Fruit fly (Drosophila melanogaster): ENCODE measurements around the gene CG31517.

CG31517 gene

dm6 chr3R:13939353-13940049, 8.7 kb upstream of the CG31517 start:
- TF ChIP-seq pdm3 (GFP tag; optimal IDR thresholded peaks at IDR 0.05) (no peak), acj6 (GFP tag; optimal IDR thresholded peaks at IDR 0.05) (peak; percentile 39), OdsH (GFP tag; optimal IDR thresholded peaks at IDR 0.05) (no peak), Hr38 (GFP tag; optimal IDR thresholded peaks at IDR 0.05) (no peak), CG8319 (GFP tag; optimal IDR thresholded peaks at IDR 0.05) (no peak), CG8632 (GFP tag; optimal IDR thresholded peaks at IDR 0.05) (peak; percentile 29), fd59A (GFP tag; optimal IDR thresholded peaks at IDR 0.05) (no peak), salr (GFP tag; optimal IDR thresholded peaks at IDR 0.05) (peak in 1 of 2 experiments; percentile 16), CG10631 (GFP tag; optimal IDR thresholded peaks at IDR 0.05) (peak; percentile 46), Sox14 (GFP tag; optimal IDR thresholded peaks at IDR 0.05) (no peak), ss (GFP tag; optimal IDR thresholded peaks at IDR 0.05) (no peak), Hr39 (GFP tag; optimal IDR thresholded peaks at IDR 0.05) (no peak), CG11902 (GFP tag; optimal IDR thresholded peaks at IDR 0.05) (no peak), CG31627 (GFP tag; optimal IDR thresholded peaks at IDR 0.05) (no peak), dac (GFP tag; optimal IDR thresholded peaks at IDR 0.05) (no peak), Ets21C (GFP tag; optimal IDR thresholded peaks at IDR 0.05) (no peak), CG10669 (GFP tag; optimal IDR thresholded peaks at IDR 0.05) (no peak), achi (GFP tag; optimal IDR thresholded peaks at IDR 0.05) (peak; percentile 32), Ets96B (tag; optimal IDR thresholded peaks at IDR 0.05) (peak; percentile 21), CG8119 (GFP tag; IDR thresholded peaks at IDR 0.05) (no peak), Sox15 (GFP tag; optimal IDR thresholded peaks at IDR 0.05) (no peak), CG11762 (GFP tag; optimal IDR thresholded peaks at IDR 0.05; ENCODE audit: insufficient read depth) (no peak), CG6808 (GFP tag; optimal IDR thresholded peaks at IDR 0.05) (peak; percentile 9), CG3032 (tag; optimal IDR thresholded peaks at IDR 0.05) (peak; percentile 55), spab (GFP tag; optimal IDR thresholded peaks at IDR 0.05) (peak; percentile 16), fd85E (GFP tag; optimal IDR thresholded peaks at IDR 0.05) (no peak), dsx (GFP tag; optimal IDR thresholded peaks at IDR 0.05; ENCODE audit: poor library complexity, severe bottlenecking) (no peak), CG6854 (GFP tag; optimal IDR thresholded peaks at IDR 0.05) (no peak), CG15336 (GFP tag; IDR thresholded peaks at IDR 0.05) (no peak), CG11294 (GFP tag; IDR thresholded peaks at IDR 0.05) (no peak), Lpt (GFP tag; optimal IDR thresholded peaks at IDR 0.05) (no peak), CG4318 (GFP tag; optimal IDR thresholded peaks at IDR 0.05) (no peak), Hr4 (GFP tag; optimal IDR thresholded peaks at IDR 0.05) (no peak), topi (GFP tag; optimal IDR thresholded peaks at IDR 0.05) (no peak), CG16779 (tag; optimal IDR thresholded peaks at IDR 0.05) (no peak), Blimp-1 (GFP tag; optimal IDR thresholded peaks at IDR 0.05) (no peak), CG6276 (GFP tag; optimal IDR thresholded peaks at IDR 0.05) (no peak), CG1621 (tag; optimal IDR thresholded peaks at IDR 0.05) (peak; percentile 67), Eip78C (GFP tag) (peak; percentile 37), lz (GFP tag; optimal IDR thresholded peaks at IDR 0.05) (peak; percentile 2), CG34406 (GFP tag; optimal IDR thresholded peaks at IDR 0.05) (peak; percentile 29), Smox (GFP tag; optimal IDR thresholded peaks at IDR 0.05) (no peak), cyc (GFP tag; optimal IDR thresholded peaks at IDR 0.05) (no peak), svp (GFP tag) (peak; percentile 64), Gug (GFP tag; IDR thresholded peaks at IDR 0.05) (no peak), Eip75B (GFP tag; optimal IDR thresholded peaks at IDR 0.05) (no peak), CG9139 (GFP tag; optimal IDR thresholded peaks at IDR 0.05) (no peak), eg (GFP tag; IDR thresholded peaks at IDR 0.05) (no peak), fkh (GFP tag; optimal IDR thresholded peaks at IDR 0.05) (no peak), CG6792 (GFP tag; optimal IDR thresholded peaks at IDR 0.05) (peak; percentile 6), esn (GFP tag; optimal IDR thresholded peaks at IDR 0.05) (peak; percentile 53), Eip93F (GFP tag; optimal IDR thresholded peaks at IDR 0.05) (no peak)

Data from whole organism, prepupa.